Worm (Caenorhabditis elegans) whole organism, L3 larva: ENCODE measurements around the gene wbp-11.

ENCODE experiments used
- R02D3.7 ChIP-seq: fragments of 150-350 bp; optimal IDR thresholded peaks from 2 replicates; lab custom pipeline; 2014; ENCODE audit warnings: missing biosample characterization, missing genetic modification characterization
- ceh-82 ChIP-seq: fragments of 150-350 bp; optimal IDR thresholded peaks from 2 replicates; lab custom pipeline; 2014; ENCODE audit warnings: missing biosample characterization, missing genetic modification characterization
- daf-12 ChIP-seq: fragments of 150-350 bp; optimal IDR thresholded peaks from 2 replicates; lab custom pipeline; 2014; ENCODE audit warnings: missing biosample characterization, missing genetic modification reagents, missing genetic modification characterization
- elt-1 ChIP-seq: fragments of 150-350 bp; optimal IDR thresholded peaks from 2 replicates; lab custom pipeline; 2014; ENCODE audit warnings: missing biosample characterization, missing genetic modification characterization
- jun-1 ChIP-seq: fragments of 150-350 bp; optimal IDR thresholded peaks from 2 replicates; lab custom pipeline; 2014; ENCODE audit warnings: missing biosample characterization, missing genetic modification reagents, missing genetic modification characterization
- nhr-11 ChIP-seq: fragments of 150-350 bp; optimal IDR thresholded peaks from 2 replicates; lab custom pipeline; 2014; ENCODE audit warnings: missing biosample characterization, missing genetic modification characterization
- nhr-237 ChIP-seq: fragments of 150-350 bp; optimal IDR thresholded peaks from 2 replicates; lab custom pipeline; 2014; ENCODE audit warnings: missing biosample characterization, missing genetic modification characterization
- nhr-77 ChIP-seq: fragments of 150-350 bp; optimal IDR thresholded peaks from 2 replicates; lab custom pipeline; 2014; ENCODE audit warnings: missing biosample characterization, missing genetic modification characterization
- pha-4 ChIP-seq: fragments of 150-350 bp; optimal IDR thresholded peaks from 2 replicates; lab custom pipeline; 2014; ENCODE audit warnings: missing biosample characterization, missing genetic modification reagents, missing genetic modification characterization
- snpc-4 ChIP-seq: fragments of 150-350 bp; optimal IDR thresholded peaks from 2 replicates; lab custom pipeline; 2014; ENCODE audit warnings: missing biosample characterization, missing genetic modification characterization
- tbx-2 ChIP-seq: sonication (generic microtip); optimal IDR thresholded peaks from 2 replicates; lab custom pipeline; 2016; ENCODE audit warnings: mild to moderate bottlenecking, missing genetic modification characterization, missing compliant biosample characterization

ce11 chrII:10221627-10222026, 48.9 kb downstream of the wbp-11 start:
- TF ChIP-seq nhr-11 (no peak), snpc-4 (tag; lab: Kevin White, UChicago) (no peak), elt-1 (tag; lab: Kevin White, UChicago) (no peak), nhr-237 (tag; lab: Kevin White, UChicago) (no peak), nhr-77 (tag; lab: Kevin White, UChicago) (no peak), daf-12 (tag; lab: Kevin White, UChicago) (no peak), R02D3.7 (no peak), tbx-2 (no peak), pha-4 (tag; lab: Kevin White, UChicago) (peak; percentile 35), ceh-82 (tag; lab: Kevin White, UChicago) (no peak), jun-1 (tag; lab: Kevin White, UChicago) (no peak)
